Fruit fly (Drosophila melanogaster): ENCODE results near the gene CG7369.

The CG7369 gene

DNA sequence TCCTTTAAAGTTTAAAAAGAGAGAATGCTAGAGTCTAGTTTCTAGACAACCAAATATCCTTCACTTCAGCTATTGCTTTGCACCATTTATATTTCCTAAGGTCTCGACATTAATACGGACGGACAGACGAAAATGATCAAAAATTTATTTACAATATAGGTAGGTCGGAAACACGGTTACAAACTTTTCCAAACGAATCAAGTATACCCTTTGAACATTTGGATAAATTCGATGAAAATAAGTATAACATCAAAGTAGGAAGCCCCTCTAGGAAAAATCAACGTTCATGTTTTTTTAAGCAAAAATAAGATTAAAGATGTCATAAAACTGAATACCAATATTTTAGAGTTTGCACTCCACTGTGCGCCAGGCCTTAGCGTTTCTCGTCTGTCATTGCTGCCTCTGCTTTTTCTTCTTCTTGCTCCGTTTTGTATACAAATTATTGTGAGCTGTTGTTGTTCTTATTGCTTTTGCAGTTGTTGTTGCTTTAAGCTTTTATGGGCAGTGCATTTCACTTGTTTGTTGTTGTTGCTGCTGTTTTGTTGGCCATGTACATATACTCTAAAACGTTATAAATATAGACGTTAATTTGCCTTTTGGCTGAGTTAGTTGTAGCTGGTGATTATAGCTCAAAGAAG is 1.5 kb downstream of the CG7369 start:
- peak; percentile 15 for TF ChIP-seq dmrt99B (tag; optimal IDR thresholded peaks at IDR 0.05)
- TF ChIP-seq Dll (GFP tag; IDR thresholded peaks at IDR 0.05; ENCODE audit: partially characterized antibody) = 0 out of 4 replicates have a peak, but pooled peaks have one; percentile 10
- no peak for TF ChIP-seq Trl (optimal IDR thresholded peaks at IDR 0.05)
- no peak for TF ChIP-seq Trl (GFP tag; optimal IDR thresholded peaks at IDR 0.05)
- TF ChIP-seq CG14710 (tag; optimal IDR thresholded peaks at IDR 0.05) = peak; percentile 12
- TF ChIP-seq CG6272 (GFP tag; IDR thresholded peaks at IDR 0.05) = no peak
- peak; percentile 16 for TF ChIP-seq Med (GFP tag)
- peak; percentile 36 for TF ChIP-seq Oli (tag; optimal IDR thresholded peaks at IDR 0.05)
- peak; percentile 12 for TF ChIP-seq nmo (GFP tag; optimal IDR thresholded peaks at IDR 0.05)
- TF ChIP-seq trem (tag; optimal IDR thresholded peaks at IDR 0.05) = peak; percentile 11
- peak in 1 of 2 experiments; percentile 3 for TF ChIP-seq Hr51 (GFP tag; optimal IDR thresholded peaks at IDR 0.05)
- TF ChIP-seq CG10366 (GFP tag; IDR thresholded peaks at IDR 0.05) = peak; percentile 11; the same call in 1 of the 2 replicates
- no peak for TF ChIP-seq schlank (tag; optimal IDR thresholded peaks at IDR 0.05)
- TF ChIP-seq nerfin-1 (tag; optimal IDR thresholded peaks at IDR 0.05) = no peak
- TF ChIP-seq peb (GFP tag; IDR thresholded peaks at IDR 0.05) = no peak
- TF ChIP-seq H15 (GFP tag; IDR thresholded peaks at IDR 0.05) = 0 out of 3 replicates have a peak, but pooled peaks have one; percentile 18
- TF ChIP-seq CG11723 (GFP tag; optimal IDR thresholded peaks at IDR 0.05) = peak; percentile 0
- no peak for TF ChIP-seq CG15479 (GFP tag; optimal IDR thresholded peaks at IDR 0.05)
- TF ChIP-seq lola (GFP tag; optimal IDR thresholded peaks at IDR 0.05) = peak in 1 of 3 experiments; percentile 37
- peak; percentile 35 for TF ChIP-seq CG9437 (GFP tag; optimal IDR thresholded peaks at IDR 0.05)
- TF ChIP-seq CoRest (tag; optimal IDR thresholded peaks at IDR 0.05) = peak; percentile 18
- TF ChIP-seq hkb (optimal IDR thresholded peaks at IDR 0.05) = no peak
- TF ChIP-seq hkb (GFP tag; IDR thresholded peaks at IDR 0.05) = 0 out of 2 replicates have a peak, but pooled peaks have one; percentile 39
- TF ChIP-seq CG7556 (GFP tag; optimal IDR thresholded peaks at IDR 0.05) = peak; percentile 22
- TF ChIP-seq CG33557 (GFP tag; optimal IDR thresholded peaks at IDR 0.05) = no peak
- no peak for TF ChIP-seq TFAM (GFP tag; optimal IDR thresholded peaks at IDR 0.05)
- no peak for TF ChIP-seq gt (GFP tag; IDR thresholded peaks at IDR 0.05)
- peak; percentile 5 for TF ChIP-seq CG1603 (tag; optimal IDR thresholded peaks at IDR 0.05)
- no peak for TF ChIP-seq CG2120 (GFP tag; optimal IDR thresholded peaks at IDR 0.05)
- TF ChIP-seq CG10979 (tag; optimal IDR thresholded peaks at IDR 0.05) = peak; percentile 12
- TF ChIP-seq bsh (GFP tag; optimal IDR thresholded peaks at IDR 0.05) = peak in 1 of 2 experiments; percentile 29
- TF ChIP-seq Xrp1 (GFP tag; IDR thresholded peaks at IDR 0.05) = 0 out of 2 replicates have a peak, but pooled peaks have one; percentile 28
- TF ChIP-seq row (GFP tag; IDR thresholded peaks at IDR 0.05) = peak; percentile 58
- peak; percentile 38 for TF ChIP-seq phol (tag; optimal IDR thresholded peaks at IDR 0.05)
- TF ChIP-seq CG30403 (GFP tag; optimal IDR thresholded peaks at IDR 0.05) = peak; percentile 40
- peak; percentile 44 for TF ChIP-seq vvl (GFP tag; IDR thresholded peaks at IDR 0.05)
- peak; percentile 4 for TF ChIP-seq Sox102F (GFP tag; optimal IDR thresholded peaks at IDR 0.05)
- no peak for TF ChIP-seq CG10321 (GFP tag; IDR thresholded peaks at IDR 0.05)
- TF ChIP-seq CG11504 (tag; optimal IDR thresholded peaks at IDR 0.05) = peak; percentile 36
- TF ChIP-seq CG31224 (GFP tag; IDR thresholded peaks at IDR 0.05) = no peak
- TF ChIP-seq grau (tag; optimal IDR thresholded peaks at IDR 0.05) = no peak
- TF ChIP-seq knrl (GFP tag; IDR thresholded peaks at IDR 0.05; ENCODE audit: partially characterized antibody) = no peak
- peak; percentile 54 for TF ChIP-seq CG18262 (tag; optimal IDR thresholded peaks at IDR 0.05)
- 0 out of 2 replicates have a peak, but pooled peaks have one; percentile 32 for TF ChIP-seq CG31441 (GFP tag; IDR thresholded peaks at IDR 0.05)
- no peak for TF ChIP-seq NfI (GFP tag; optimal IDR thresholded peaks at IDR 0.05)
- TF ChIP-seq sens (GFP tag) = peak; percentile 84
- peak; percentile 14 for TF ChIP-seq CG4820 (GFP tag; optimal IDR thresholded peaks at IDR 0.05)
- peak; percentile 83 for TF ChIP-seq CG4360 (GFP tag; IDR thresholded peaks at IDR 0.05)
- peak; percentile 18 for TF ChIP-seq D19A (tag; optimal IDR thresholded peaks at IDR 0.05)

All from whole organism, embryonic.